Worm (Caenorhabditis elegans) whole organism, L1 larva: ENCODE results near the gene fut-3.

Experiments
- C04F5.9 ChIP-seq: sonication (generic microtip); optimal IDR thresholded peaks from 2 replicates; lab custom pipeline; 2016; ENCODE audit warnings: missing genetic modification characterization, missing compliant biosample characterization
- C34B4.2 ChIP-seq: sonication (generic microtip); optimal IDR thresholded peaks from 2 replicates; lab custom pipeline; 2017; ENCODE audit warnings: mild to moderate bottlenecking, missing genetic modification characterization, missing compliant biosample characterization
- F16B12.6 ChIP-seq: fragments of 150-350 bp; optimal IDR thresholded peaks from 2 replicates; lab custom pipeline; 2014; ENCODE audit warnings: missing biosample characterization, missing genetic modification characterization
- aha-1 ChIP-seq: fragments of 150-350 bp; optimal IDR thresholded peaks from 2 replicates; lab custom pipeline; 2014; ENCODE audit warnings: missing biosample characterization, missing genetic modification characterization
- alr-1 ChIP-seq: fragments of 200-800 bp; sonication (Bioruptor generic); optimal IDR thresholded peaks from 2 replicates; lab custom pipeline; 2018; ENCODE audit warnings: borderline replicate concordance, mild to moderate bottlenecking, missing genetic modification characterization, missing compliant biosample characterization
- aly-2 ChIP-seq: fragments of 150-350 bp; optimal IDR thresholded peaks from 2 replicates; lab custom pipeline; 2014; ENCODE audit warnings: missing biosample characterization, missing genetic modification characterization
- ama-1 ChIP-seq: fragments of 150-350 bp; optimal IDR thresholded peaks from 2 replicates; lab custom pipeline; 2014
- ceh-63 ChIP-seq: fragments of 200-800 bp; sonication (Bioruptor generic); optimal IDR thresholded peaks from 2 replicates; lab custom pipeline; 2018; ENCODE audit warnings: mild to moderate bottlenecking, missing genetic modification characterization, missing compliant biosample characterization
- ceh-8 ChIP-seq: fragments of 200-800 bp; sonication (Bioruptor generic); optimal IDR thresholded peaks from 2 replicates; lab custom pipeline; 2018; ENCODE audit warnings: mild to moderate bottlenecking, missing genetic modification characterization, moderate library complexity, missing compliant biosample characterization
- ceh-82 ChIP-seq, 3 experiments: fragments of 150-350 bp in 1 of 3; sonication (generic microtip) in 2 of 3; optimal IDR thresholded peaks; 2 replicates each; lab custom pipeline; 2014 to 2017; ENCODE audit warnings: missing biosample characterization in 3 of 3, missing genetic modification characterization in 3 of 3
- ces-1 ChIP-seq: fragments of 150-350 bp; optimal IDR thresholded peaks from 2 replicates; lab custom pipeline; 2014; ENCODE audit warnings: missing biosample characterization, missing genetic modification reagents, missing genetic modification characterization
- egl-27 ChIP-seq, 2 experiments: fragments of 150-350 bp in 1 of 2; sonication (generic microtip); optimal IDR thresholded peaks; 3 replicates each; lab custom pipeline; 2017 to 2018; ENCODE audit warnings: missing biosample characterization in 2 of 2, missing genetic modification characterization in 2 of 2, missing genetic modification reagents in 2 of 2
- elt-2 ChIP-seq: sonication (generic microtip); optimal IDR thresholded peaks from 2 replicates; lab custom pipeline; 2016; ENCODE audit warnings: missing genetic modification characterization, mild to moderate bottlenecking, inconsistent platforms, missing compliant biosample characterization, missing genetic modification reagents
- fkh-10 ChIP-seq: sonication (generic microtip); optimal IDR thresholded peaks from 2 replicates; lab custom pipeline; 2017; ENCODE audit warnings: missing biosample characterization, missing genetic modification reagents, missing genetic modification characterization
- fkh-4 ChIP-seq: sonication (generic microtip); optimal IDR thresholded peaks from 2 replicates; lab custom pipeline; 2016; ENCODE audit warnings: missing compliant biosample characterization, missing genetic modification characterization, borderline replicate concordance
- fos-1 ChIP-seq: fragments of 150-350 bp; optimal IDR thresholded peaks from 2 replicates; lab custom pipeline; 2014; ENCODE audit warnings: missing biosample characterization, missing genetic modification characterization
- grh-1 ChIP-seq: fragments of 200-800 bp; sonication (Bioruptor generic); IDR thresholded peaks from 2 replicates; pipeline ENCODE4 v1.3.6; 2022; ENCODE audit warnings: missing genetic modification reagents, missing genetic modification characterization, missing compliant biosample characterization
- hlh-4 ChIP-seq: sonication (generic microtip); optimal IDR thresholded peaks from 2 replicates; lab custom pipeline; 2016; ENCODE audit warnings: mild to moderate bottlenecking, missing genetic modification characterization, missing compliant biosample characterization
- irx-1 ChIP-seq: sonication (generic microtip); optimal IDR thresholded peaks from 2 replicates; lab custom pipeline; 2016; ENCODE audit warnings: missing genetic modification characterization, missing compliant biosample characterization
- isw-1 ChIP-seq: fragments of 200-800 bp; sonication (Bioruptor generic); IDR thresholded peaks from 2 replicates; pipeline ENCODE4 v1.3.6; 2022; ENCODE audit warnings: missing genetic modification characterization, missing compliant biosample characterization
- lin-13 ChIP-seq: fragments of 150-350 bp; optimal IDR thresholded peaks from 2 replicates; lab custom pipeline; 2014; ENCODE audit warnings: missing biosample characterization, missing genetic modification reagents, missing genetic modification characterization
- lin-14 ChIP-seq: fragments of 200-800 bp; sonication (Bioruptor generic); optimal IDR thresholded peaks from 2 replicates; lab custom pipeline; 2018; ENCODE audit warnings: mild to moderate bottlenecking, missing genetic modification characterization, moderate library complexity, missing compliant biosample characterization
- lin-15B ChIP-seq: fragments of 150-350 bp; sonication (generic microtip); optimal IDR thresholded peaks from 3 replicates; lab custom pipeline; 2014; ENCODE audit warnings: missing biosample characterization, missing genetic modification characterization
- lin-35 ChIP-seq, 2 experiments: fragments of 150-350 bp; optimal IDR thresholded peaks; 2 replicates each; lab custom pipeline; 2014; ENCODE audit warnings: missing biosample characterization in 2 of 2, missing genetic modification characterization in 2 of 2, missing genetic modification reagents in 2 of 2
- lir-3 ChIP-seq: sonication (generic microtip); optimal IDR thresholded peaks from 2 replicates; lab custom pipeline; 2016; ENCODE audit warnings: mild to moderate bottlenecking, missing genetic modification characterization, moderate library complexity, missing compliant biosample characterization; ENCODE audit not compliant: poor library complexity
- mab-9 ChIP-seq: fragments of 200-800 bp; sonication (Bioruptor generic); IDR thresholded peaks from 2 replicates; pipeline ENCODE4 v1.3.6; 2022; ENCODE audit warnings: missing genetic modification reagents, missing genetic modification characterization, missing compliant biosample characterization
- mdl-1 ChIP-seq, 2 experiments: fragments of 150-350 bp; optimal IDR thresholded peaks; 2 replicates each; lab custom pipeline; 2014 to 2017; ENCODE audit warnings: missing biosample characterization in 2 of 2, missing genetic modification characterization in 2 of 2, inconsistent platforms in 1 of 2
- mef-2 ChIP-seq: fragments of 150-350 bp; optimal IDR thresholded peaks from 2 replicates; lab custom pipeline; 2014; ENCODE audit warnings: missing biosample characterization, missing genetic modification characterization
- mep-1 ChIP-seq: fragments of 150-350 bp; optimal IDR thresholded peaks from 2 replicates; lab custom pipeline; 2014; ENCODE audit warnings: missing biosample characterization, missing genetic modification characterization
- nhr-20 ChIP-seq: sonication (generic microtip); optimal IDR thresholded peaks from 2 replicates; lab custom pipeline; 2016; ENCODE audit warnings: mild to moderate bottlenecking, missing genetic modification characterization, missing compliant biosample characterization
- nhr-237 ChIP-seq: fragments of 150-350 bp; optimal IDR thresholded peaks from 2 replicates; lab custom pipeline; 2014; ENCODE audit warnings: missing biosample characterization, missing genetic modification characterization
- nhr-47 ChIP-seq: sonication (generic microtip); optimal IDR thresholded peaks from 2 replicates; lab custom pipeline; 2016; ENCODE audit warnings: mild to moderate bottlenecking, missing genetic modification characterization, moderate library complexity, missing compliant biosample characterization
- nhr-71 ChIP-seq: sonication (generic microtip); optimal IDR thresholded peaks from 2 replicates; lab custom pipeline; 2016; ENCODE audit warnings: mild to moderate bottlenecking, missing genetic modification characterization, moderate library complexity, missing compliant biosample characterization
- nhr-76 ChIP-seq: sonication (generic microtip); optimal IDR thresholded peaks from 2 replicates; lab custom pipeline; 2017; ENCODE audit warnings: missing biosample characterization, missing genetic modification characterization
- nhr-77 ChIP-seq: fragments of 150-350 bp; optimal IDR thresholded peaks from 2 replicates; lab custom pipeline; 2014; ENCODE audit warnings: missing biosample characterization, missing genetic modification characterization
- nhr-84 ChIP-seq: sonication (generic microtip); optimal IDR thresholded peaks from 2 replicates; lab custom pipeline; 2017; ENCODE audit warnings: missing biosample characterization, missing genetic modification characterization
- nhr-90 ChIP-seq: sonication (generic microtip); optimal IDR thresholded peaks from 2 replicates; lab custom pipeline; 2016; ENCODE audit warnings: mild to moderate bottlenecking, missing genetic modification characterization, missing compliant biosample characterization; ENCODE audit not compliant: poor library complexity
- pax-3 ChIP-seq: fragments of 200-800 bp; sonication (Bioruptor generic); optimal IDR thresholded peaks from 2 replicates; lab custom pipeline; 2018; ENCODE audit warnings: mild to moderate bottlenecking, missing genetic modification characterization, moderate library complexity, missing compliant biosample characterization
- skn-1 ChIP-seq: fragments of 150-350 bp; optimal IDR thresholded peaks from 2 replicates; lab custom pipeline; 2014; ENCODE audit warnings: missing biosample characterization, missing genetic modification characterization
- snpc-4 ChIP-seq: fragments of 150-350 bp; optimal IDR thresholded peaks from 2 replicates; lab custom pipeline; 2014; ENCODE audit warnings: missing biosample characterization, missing genetic modification characterization
- snu-23 ChIP-seq: sonication (generic microtip); optimal IDR thresholded peaks from 2 replicates; lab custom pipeline; 2016; ENCODE audit warnings: missing genetic modification characterization, missing compliant biosample characterization
- sox-4 ChIP-seq: sonication (generic microtip); optimal IDR thresholded peaks from 2 replicates; lab custom pipeline; 2016; ENCODE audit warnings: missing genetic modification characterization, missing compliant biosample characterization
- sup-37 ChIP-seq: fragments of 200-800 bp; sonication (Bioruptor generic); optimal IDR thresholded peaks from 2 replicates; lab custom pipeline; 2018; ENCODE audit warnings: mild to moderate bottlenecking, missing genetic modification characterization, missing compliant biosample characterization
- unc-130 ChIP-seq: fragments of 150-350 bp; optimal IDR thresholded peaks from 2 replicates; lab custom pipeline; 2017; ENCODE audit warnings: missing biosample characterization, missing genetic modification characterization, inconsistent platforms
- unc-86 ChIP-seq: sonication (generic microtip); optimal IDR thresholded peaks from 2 replicates; lab custom pipeline; 2016; ENCODE audit warnings: missing genetic modification characterization, missing compliant biosample characterization
- unc-98 ChIP-seq: fragments of 200-800 bp; sonication (Bioruptor generic); IDR thresholded peaks from 2 replicates; pipeline ENCODE4 v1.3.6; 2022; ENCODE audit warnings: missing genetic modification characterization, missing compliant biosample characterization
- zip-4 ChIP-seq: fragments of 200-800 bp; sonication (Bioruptor generic); optimal IDR thresholded peaks from 2 replicates; lab custom pipeline; 2018; ENCODE audit warnings: mild to moderate bottlenecking, missing genetic modification characterization, moderate library complexity, missing compliant biosample characterization
- ztf-4 ChIP-seq: fragments of 150-350 bp; optimal IDR thresholded peaks from 2 replicates; lab custom pipeline; 2014; ENCODE audit warnings: missing biosample characterization, missing genetic modification characterization

The fut-3 gene

DNA sequence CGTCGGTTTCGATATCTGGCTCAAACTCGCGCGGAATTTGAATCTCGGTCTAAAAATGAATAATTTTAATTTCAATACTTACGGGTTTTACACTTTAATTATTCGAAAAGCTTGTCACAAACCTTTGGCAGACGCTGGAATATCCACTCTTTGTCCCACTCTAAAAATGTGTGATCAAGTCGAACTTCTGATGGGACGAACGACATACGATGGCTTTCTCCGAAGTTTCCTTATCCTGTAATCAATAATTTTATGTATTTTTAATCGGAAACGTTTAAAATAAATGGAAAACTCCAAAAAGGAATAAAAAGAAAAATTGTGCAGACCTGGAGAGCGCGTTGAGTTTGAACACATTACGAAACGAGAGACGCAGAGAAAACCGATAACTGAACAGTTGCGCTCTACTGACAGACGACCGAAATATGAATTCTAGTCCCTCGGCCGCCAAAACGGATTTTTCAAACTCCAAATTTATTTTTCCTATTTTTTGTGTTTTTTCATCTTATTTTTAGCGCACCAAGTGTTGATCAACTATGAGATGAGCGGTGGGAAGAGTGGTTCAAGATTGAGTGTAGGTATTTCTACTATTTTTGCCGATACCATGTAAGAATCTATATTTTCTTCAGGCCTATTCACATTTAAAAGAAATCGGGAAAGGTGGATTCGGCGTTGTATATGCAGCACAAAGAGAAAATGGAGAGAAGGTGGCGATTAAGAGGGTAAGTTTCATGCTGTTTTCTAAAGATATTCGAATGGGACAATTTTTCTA is 10.2 kb downstream of the fut-3 start, which contains the start of the genes sam-4, F59E12.17 and zyg-1 (continued):
- TF ChIP-seq unc-130 (tag; lab: Kevin White, UChicago) = no peak
- peak; percentile 66 for TF ChIP-seq nhr-71 (tag; lab: Kevin White, UChicago)
- TF ChIP-seq zip-4 (GFP tag; lab: Kevin White, UChicago) = no peak
- TF ChIP-seq nhr-90 (tag; lab: Kevin White, UChicago) = peak; percentile 18
- TF ChIP-seq hlh-4 (tag; lab: Kevin White, UChicago) = no peak
- no peak for TF ChIP-seq C04F5.9 (tag; lab: Kevin White, UChicago)
- peak in 1 of 2 experiments; percentile 35 for TF ChIP-seq mdl-1 (tag; optimal IDR thresholded peaks at IDR 0.05; lab: Kevin White, UChicago)
- TF ChIP-seq isw-1 = peak; percentile 41
- TF ChIP-seq fos-1 = no peak
- peak; percentile 12 for TF ChIP-seq unc-86 (tag; lab: Kevin White, UChicago)
- no peak for TF ChIP-seq mef-2 (tag; lab: Kevin White, UChicago)
- no peak for TF ChIP-seq nhr-76 (tag; lab: Kevin White, UChicago)
- no peak for TF ChIP-seq nhr-77 (tag; lab: Kevin White, UChicago)
- no peak for TF ChIP-seq elt-2
- no peak for TF ChIP-seq sox-4 (tag; lab: Kevin White, UChicago)
- TF ChIP-seq aha-1 (tag; lab: Kevin White, UChicago) = no peak
- TF ChIP-seq F16B12.6 (tag; lab: Kevin White, UChicago) = peak; percentile 57
- TF ChIP-seq ceh-63 (GFP tag; lab: Kevin White, UChicago) = no peak
- no peak for TF ChIP-seq fkh-10 (GFP tag; lab: Kevin White, UChicago)
- TF ChIP-seq aly-2 (tag; lab: Kevin White, UChicago) = no peak
- no peak for TF ChIP-seq irx-1 (tag; lab: Kevin White, UChicago)
- TF ChIP-seq nhr-47 (tag; lab: Kevin White, UChicago) = peak; percentile 50
- TF ChIP-seq ztf-4 (tag; lab: Kevin White, UChicago) = no peak
- TF ChIP-seq lin-15B (tag; lab: Kevin White, UChicago) = peak; percentile 86
- peak; percentile 53 for TF ChIP-seq snpc-4
- TF ChIP-seq egl-27 (tag; optimal IDR thresholded peaks at IDR 0.05; lab: Kevin White, UChicago) = no peak
- TF ChIP-seq lin-13 (GFP tag; lab: Kevin White, UChicago) = no peak
- peak; percentile 65 for TF ChIP-seq mep-1
- peak; percentile 68 for TF ChIP-seq snu-23 (GFP tag; lab: Kevin White, UChicago)
- TF ChIP-seq C34B4.2 = no peak
- no peak for TF ChIP-seq nhr-84 (tag; lab: Kevin White, UChicago)
- TF ChIP-seq lir-3 (tag; lab: Kevin White, UChicago) = peak; percentile 77
- peak; percentile 8 to 84 (median 37) for TF ChIP-seq ceh-82 (tag; optimal IDR thresholded peaks at IDR 0.05; lab: Kevin White, UChicago)
- no peak for TF ChIP-seq sup-37 (GFP tag; lab: Kevin White, UChicago)
- no peak for TF ChIP-seq pax-3 (tag; lab: Kevin White, UChicago)
- no peak for TF ChIP-seq alr-1
- TF ChIP-seq mab-9 (GFP tag; lab: Robert Waterston, UW) = no peak
- no peak for TF ChIP-seq unc-98

DNA sequence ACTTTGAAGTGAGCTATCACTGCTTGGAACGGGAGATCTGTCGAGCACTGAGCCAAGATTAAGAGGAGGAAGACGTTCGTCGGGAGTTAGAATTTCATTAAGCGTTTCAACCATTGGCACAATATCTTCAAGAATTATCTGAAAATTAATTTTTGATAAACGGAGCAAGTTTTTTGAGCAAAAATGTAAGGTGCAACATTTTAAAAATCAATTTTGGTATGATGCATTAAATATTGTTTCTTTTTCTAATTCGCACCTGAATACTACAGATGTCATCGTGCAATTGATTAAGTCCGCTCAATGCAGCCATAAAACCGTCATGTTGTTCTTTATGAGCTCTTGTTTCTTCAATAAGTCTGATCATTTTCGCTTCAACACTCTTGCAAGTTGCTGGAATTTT is 11.3 kb downstream of the fut-3 start, which contains the start of gene ddl-1:
TSS of gene ddl-1 (minus strand) at position 101 of the 400 bp plus-strand sequence.
- TF ChIP-seq nhr-90 (tag; lab: Kevin White, UChicago) (no peak), lin-35 (GFP tag; optimal IDR thresholded peaks at IDR 0.05; lab: Kevin White, UChicago) (no peak), ztf-4 (tag; lab: Kevin White, UChicago) (no peak), grh-1 (GFP tag; lab: Robert Waterston, UW) (no peak), fkh-4 (tag; lab: Kevin White, UChicago) (no peak), nhr-237 (tag; lab: Kevin White, UChicago) (no peak), nhr-20 (no peak), ama-1 (lab: Kevin White, UChicago) (no peak), mep-1 (no peak), lin-14 (no peak), skn-1 (tag; lab: Kevin White, UChicago) (no peak), alr-1 (no peak), ceh-8 (no peak), ces-1 (GFP tag; lab: Kevin White, UChicago) (no peak)
